Worm (Caenorhabditis elegans): ENCODE data around the gene ndx-9.
A peak's percentile ranks its signal among the peaks of the same experiment; 100 is the strongest.

The ndx-9 gene

DNA sequence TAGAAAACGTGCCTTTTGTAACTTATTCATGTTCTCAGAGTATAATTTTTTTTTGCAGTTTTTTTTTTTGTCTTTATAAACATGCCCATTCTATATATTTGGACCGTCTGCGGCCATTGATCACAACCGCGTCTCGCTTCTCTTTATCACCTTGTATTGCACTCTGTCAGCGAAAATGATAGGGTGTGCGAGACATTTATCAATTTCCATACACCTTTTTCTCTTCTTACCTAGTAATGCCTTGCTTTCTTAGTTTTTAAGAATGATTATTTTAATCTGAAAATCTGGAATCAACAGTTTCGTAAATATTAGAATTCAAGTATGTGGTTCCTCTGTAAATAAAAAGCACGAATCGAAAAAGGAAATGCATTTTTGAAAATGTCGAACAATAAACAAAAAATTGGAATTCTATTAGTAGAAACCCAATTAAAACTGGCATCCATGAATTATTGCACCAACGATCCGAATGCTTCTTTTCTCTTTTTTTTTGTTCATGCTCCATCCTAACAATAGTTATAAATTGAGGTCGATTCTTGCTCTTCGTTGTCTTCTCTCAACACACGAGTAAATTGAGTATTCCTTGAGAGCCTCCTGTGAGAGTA lies 25.4 kb upstream of the ndx-9 start:
- TF ChIP-seq alr-1 (tag; optimal IDR thresholded peaks at IDR 0.05; ENCODE audit: borderline replicate concordance) = no peak
- TF ChIP-seq sup-37 (GFP tag; optimal IDR thresholded peaks at IDR 0.05) = no peak
- no peak for TF ChIP-seq ets-5 (GFP tag; IDR thresholded peaks at IDR 0.05)
- TF ChIP-seq nhr-71 (tag; optimal IDR thresholded peaks at IDR 0.05) = peak; percentile 9
- TF ChIP-seq sox-4 (tag; optimal IDR thresholded peaks at IDR 0.05) = no peak
- TF ChIP-seq zag-1 (tag; optimal IDR thresholded peaks at IDR 0.05) = peak; percentile 76
- TF ChIP-seq efl-3 (GFP tag; optimal IDR thresholded peaks at IDR 0.05) = no peak
- TF ChIP-seq elt-2 (tag; optimal IDR thresholded peaks at IDR 0.05) = peak; percentile 12
- TF ChIP-seq nhr-90 (tag; optimal IDR thresholded peaks at IDR 0.05; ENCODE audit: poor library complexity) = peak; percentile 17
- TF ChIP-seq lin-14 (GFP tag; optimal IDR thresholded peaks at IDR 0.05) = no peak
- TF ChIP-seq efl-1 (optimal IDR thresholded peaks at IDR 0.05) = no peak
- peak in 1 of 2 experiments; percentile 32 for TF ChIP-seq efl-1 (GFP tag; optimal IDR thresholded peaks at IDR 0.05 in 1 of 2)

DNA sequence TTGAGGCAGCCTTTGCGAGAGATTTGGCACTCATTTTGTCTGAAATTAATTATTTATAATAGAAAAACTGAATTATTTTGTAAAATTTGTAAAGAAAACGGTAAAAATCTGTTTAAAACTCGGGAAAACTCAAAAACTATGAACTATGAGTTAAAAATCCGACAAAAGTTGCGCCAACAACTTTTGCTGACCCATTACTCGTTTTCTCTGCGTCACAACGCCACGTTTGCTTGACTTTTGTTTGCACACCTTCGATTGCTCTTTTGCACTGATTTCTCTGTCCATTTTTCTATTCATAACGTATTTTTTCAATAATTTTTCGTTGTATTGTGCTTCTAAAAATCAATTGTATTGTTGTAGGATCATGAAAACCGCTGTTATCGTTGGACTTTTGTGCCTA lies 24.4 kb upstream of the ndx-9 start, which contains the start of gene fkb-1:
TSS of gene fkb-1 (plus strand) at position 361 of the 400 bp plus-strand sequence.
- TF ChIP-seq ceh-82 (tag; optimal IDR thresholded peaks at IDR 0.05) (peak; percentile 39 to 67 (median 60)), ztf-11 (tag; optimal IDR thresholded peaks at IDR 0.05) (no peak), lin-35 (GFP tag; optimal IDR thresholded peaks at IDR 0.05) (peak; percentile 79), Y116A8C.19 (tag; optimal IDR thresholded peaks at IDR 0.05; ENCODE audit: borderline replicate concordance) (no peak), mef-2 (tag; optimal IDR thresholded peaks at IDR 0.05) (no peak), tbx-2 (tag; optimal IDR thresholded peaks at IDR 0.05) (peak; percentile 76), fkh-10 (GFP tag; optimal IDR thresholded peaks at IDR 0.05) (no peak), sup-37 (GFP tag; optimal IDR thresholded peaks at IDR 0.05) (no peak), ceh-63 (GFP tag; optimal IDR thresholded peaks at IDR 0.05) (no peak), mab-9 (GFP tag; IDR thresholded peaks at IDR 0.05) (no peak), fos-1 (tag; optimal IDR thresholded peaks at IDR 0.05) (peak; percentile 27), tlp-1 (tag; optimal IDR thresholded peaks at IDR 0.05) (no peak), unc-86 (tag; optimal IDR thresholded peaks at IDR 0.05) (peak; percentile 56), swsn-7 (tag; optimal IDR thresholded peaks at IDR 0.05) (peak; percentile 79), isw-1 (GFP tag; IDR thresholded peaks at IDR 0.05) (peak; percentile 43), skn-1 (tag; optimal IDR thresholded peaks at IDR 0.05) (no peak), xbp-1 (tag; optimal IDR thresholded peaks at IDR 0.05) (peak; percentile 94), nhr-76 (tag; optimal IDR thresholded peaks at IDR 0.05) (no peak), pag-3 (tag; optimal IDR thresholded peaks at IDR 0.05; ENCODE audit: borderline replicate concordance, insufficient read depth) (no peak), blmp-1 (tag; optimal IDR thresholded peaks at IDR 0.05) (peak; percentile 29), dpl-1 (GFP tag; optimal IDR thresholded peaks at IDR 0.05) (peak; percentile 59 to 75 (median 74)), C16A3.4 (tag; optimal IDR thresholded peaks at IDR 0.05) (peak; percentile 73), mep-1 (tag; optimal IDR thresholded peaks at IDR 0.05) (peak; percentile 83), nhr-20 (tag; optimal IDR thresholded peaks at IDR 0.05) (peak; percentile 79), lin-15B (tag; optimal IDR thresholded peaks at IDR 0.05) (peak; percentile 6), elt-3 (tag; optimal IDR thresholded peaks at IDR 0.05) (peak in 1 of 6 experiments; percentile 45), rnt-1 (tag; optimal IDR thresholded peaks at IDR 0.05) (peak; percentile 74), ztf-4 (tag; optimal IDR thresholded peaks at IDR 0.05) (no peak), irx-1 (tag; optimal IDR thresholded peaks at IDR 0.05) (peak; percentile 61), dsc-1 (tag; optimal IDR thresholded peaks at IDR 0.05) (peak; percentile 61), hpl-2 (GFP tag; optimal IDR thresholded peaks at IDR 0.05) (no peak), efl-1 (optimal IDR thresholded peaks at IDR 0.05) (peak; percentile 66 to 78), efl-1 (GFP tag; optimal IDR thresholded peaks at IDR 0.05 in 1 of 2) (peak; percentile 68 to 96), nhr-84 (tag; optimal IDR thresholded peaks at IDR 0.05) (no peak), jun-1 (tag; optimal IDR thresholded peaks at IDR 0.05) (peak; percentile 30), unc-62 (GFP tag; optimal IDR thresholded peaks at IDR 0.05) (no peak), vab-15 (tag; optimal IDR thresholded peaks at IDR 0.05) (no peak), ceh-8 (GFP tag; optimal IDR thresholded peaks at IDR 0.05) (peak; percentile 6), nhr-77 (tag; optimal IDR thresholded peaks at IDR 0.05) (peak; percentile 39), ceh-90 (tag; optimal IDR thresholded peaks at IDR 0.05) (no peak), aha-1 (tag; optimal IDR thresholded peaks at IDR 0.05) (no peak), lin-39 (tag; optimal IDR thresholded peaks at IDR 0.05) (peak; percentile 54)

Data from whole organism, L1 larva.